Fruit fly (Drosophila melanogaster) whole organism, pupa: ENCODE results near the gene CG13358.

Source experiments
- CG10348 ChIP-seq: fragments of 200-800 bp; sonication (Bioruptor generic); IDR thresholded peaks from 2 replicates; pipeline ENCODE4 v1.3.6; 2022; ENCODE audit warnings: missing biosample characterization, missing genetic modification characterization
- CG12605 ChIP-seq: fragments of 200-800 bp; sonication (Bioruptor generic); IDR thresholded peaks from 2 replicates; pipeline ENCODE4 v1.3.6; 2022; ENCODE audit warnings: missing biosample characterization, missing genetic modification characterization
- CG13204 ChIP-seq: fragments of 200-800 bp; sonication (Bioruptor generic); optimal IDR thresholded peaks from 2 replicates; lab custom pipeline; 2018; ENCODE audit warnings: missing biosample characterization, mild to moderate bottlenecking, missing genetic modification characterization, moderate library complexity
- CG14655 ChIP-seq: fragments of 200-800 bp; sonication (Bioruptor generic); optimal IDR thresholded peaks from 3 replicates; lab custom pipeline; 2017; ENCODE audit warnings: mild to moderate bottlenecking, missing biosample characterization, missing genetic modification reagents, missing genetic modification characterization
- CG15710 ChIP-seq: fragments of 200-800 bp; sonication (Bioruptor generic); optimal IDR thresholded peaks from 2 replicates; lab custom pipeline; 2018; ENCODE audit warnings: missing biosample characterization, mild to moderate bottlenecking, missing genetic modification characterization, moderate library complexity
- CG17806 ChIP-seq: fragments of 200-800 bp; sonication (Bioruptor generic); optimal IDR thresholded peaks from 2 replicates; lab custom pipeline; 2018; ENCODE audit warnings: missing biosample characterization, mild to moderate bottlenecking, missing genetic modification characterization, moderate library complexity
- CG32121 ChIP-seq: fragments of 200-800 bp; sonication (Bioruptor generic); IDR thresholded peaks from 2 replicates; pipeline ENCODE4 v1.3.6; 2022; ENCODE audit warnings: missing biosample characterization, missing genetic modification characterization
- CG34367 ChIP-seq: fragments of 200-800 bp; sonication (Bioruptor generic); optimal IDR thresholded peaks from 2 replicates; lab custom pipeline; 2018; ENCODE audit warnings: missing biosample characterization, mild to moderate bottlenecking, missing genetic modification characterization
- CG4496 ChIP-seq: fragments of 200-800 bp; sonication (Bioruptor generic); IDR thresholded peaks from 3 replicates; pipeline ENCODE4 v1.3.6; 2022; ENCODE audit warnings: missing biosample characterization, missing genetic modification characterization
- CG8159 ChIP-seq: fragments of 200-800 bp; sonication (Bioruptor generic); optimal IDR thresholded peaks from 3 replicates; lab custom pipeline; 2018; ENCODE audit warnings: missing biosample characterization, mild to moderate bottlenecking, missing genetic modification characterization, moderate library complexity
- CG8301 ChIP-seq: fragments of 200-800 bp; sonication (Bioruptor generic); optimal IDR thresholded peaks from 2 replicates; lab custom pipeline; 2018; ENCODE audit warnings: missing biosample characterization, mild to moderate bottlenecking, missing genetic modification characterization
- CG9948 ChIP-seq: fragments of 200-800 bp; sonication (Bioruptor generic); optimal IDR thresholded peaks from 2 replicates; lab custom pipeline; 2018; ENCODE audit warnings: missing biosample characterization, mild to moderate bottlenecking, missing genetic modification characterization, moderate library complexity
- D1 ChIP-seq: fragments of 200-800 bp; sonication (Bioruptor generic); optimal IDR thresholded peaks from 2 replicates; lab custom pipeline; 2018; ENCODE audit warnings: missing biosample characterization, mild to moderate bottlenecking, missing genetic modification characterization, moderate library complexity
- EcR ChIP-seq: fragments of 200-800 bp; sonication (Bioruptor generic); optimal IDR thresholded peaks from 3 replicates; lab custom pipeline; 2019; ENCODE audit warnings: missing biosample characterization, missing genetic modification characterization, mild to moderate bottlenecking, moderate library complexity, missing genetic modification reagents
- Ets98B ChIP-seq: fragments of 200-800 bp; sonication (Bioruptor generic); IDR thresholded peaks from 2 replicates; pipeline ENCODE4 v1.3.6; 2022; ENCODE audit warnings: missing biosample characterization, missing genetic modification characterization
- Pif1A ChIP-seq: fragments of 200-800 bp; sonication (Bioruptor generic); optimal IDR thresholded peaks from 3 replicates; lab custom pipeline; 2016; ENCODE audit warnings: missing biosample characterization, missing genetic modification characterization
- Pif1B ChIP-seq: fragments of 200-800 bp; sonication (Bioruptor generic); optimal IDR thresholded peaks from 3 replicates; lab custom pipeline; 2016; ENCODE audit warnings: missing biosample characterization, missing genetic modification characterization
- Snoo ChIP-seq: fragments of 200-800 bp; sonication (Bioruptor generic); optimal IDR thresholded peaks from 3 replicates; lab custom pipeline; 2017; ENCODE audit warnings: missing biosample characterization, mild to moderate bottlenecking, missing genetic modification characterization, inconsistent platforms
- fd96Ca ChIP-seq: fragments of 200-800 bp; sonication (Bioruptor generic); IDR thresholded peaks from 3 replicates; pipeline ENCODE4 v1.3.6; 2022; ENCODE audit warnings: missing biosample characterization, missing genetic modification characterization
- gl ChIP-seq: fragments of 200-800 bp; sonication (Bioruptor generic); optimal IDR thresholded peaks from 2 replicates; lab custom pipeline; 2018; ENCODE audit warnings: missing biosample characterization, mild to moderate bottlenecking, missing genetic modification characterization
- rn ChIP-seq: fragments of 200-800 bp; sonication (Bioruptor generic); IDR thresholded peaks from 2 replicates; pipeline ENCODE4 v1.3.6; 2022; ENCODE audit warnings: missing biosample characterization, missing genetic modification characterization

CG13358 gene

dm6 chrX:774160-774700 is 30.5 kb downstream of the CG13358 start:
- TF ChIP-seq Pif1B (GFP tag; lab: Kevin White, UChicago) (no peak), CG8159 (tag; lab: Kevin White, UChicago) (no peak), Ets98B (GFP tag; lab: Robert Waterston, UW) (no peak), CG17806 (no peak), CG13204 (no peak), CG8301 (tag; lab: Kevin White, UChicago) (no peak), Pif1A (GFP tag; lab: Kevin White, UChicago) (no peak), CG32121 (GFP tag; lab: Robert Waterston, UW) (no peak), Snoo (tag; lab: Kevin White, UChicago) (no peak), CG4496 (GFP tag; lab: Robert Waterston, UW) (no peak), EcR (no peak), CG10348 (GFP tag; lab: Robert Waterston, UW) (no peak), rn (GFP tag; lab: Robert Waterston, UW) (no peak), CG34367 (tag; lab: Kevin White, UChicago) (no peak)

- TF ChIP-seq EcR, result no peak
- no peak for TF ChIP-seq rn (GFP tag; lab: Robert Waterston, UW)
- no peak for TF ChIP-seq gl
- TF ChIP-seq Pif1B (GFP tag; lab: Kevin White, UChicago), result no peak
- TF ChIP-seq CG32121 (GFP tag; lab: Robert Waterston, UW), result no peak
- TF ChIP-seq CG10348 (GFP tag; lab: Robert Waterston, UW), result no peak
- TF ChIP-seq Ets98B (GFP tag; lab: Robert Waterston, UW), result no peak
- no peak for TF ChIP-seq CG9948 (tag; lab: Kevin White, UChicago)
- no peak for TF ChIP-seq CG17806
- no peak for TF ChIP-seq CG8301 (tag; lab: Kevin White, UChicago)
- no peak for TF ChIP-seq D1
- TF ChIP-seq CG12605 (GFP tag; lab: Robert Waterston, UW), result no peak
- no peak for TF ChIP-seq CG15710
- TF ChIP-seq CG14655 (GFP tag; lab: Kevin White, UChicago), result no peak
- TF ChIP-seq CG8159 (tag; lab: Kevin White, UChicago), result no peak
- no peak for TF ChIP-seq CG13204
- no peak for TF ChIP-seq fd96Ca (GFP tag; lab: Robert Waterston, UW)
- TF ChIP-seq Snoo (tag; lab: Kevin White, UChicago), result no peak
- TF ChIP-seq Pif1A (GFP tag; lab: Kevin White, UChicago), result no peak
- TF ChIP-seq CG34367 (tag; lab: Kevin White, UChicago), result no peak
These were observed 32.3 kb downstream of the CG13358 start for dm6 chrX:772305-772986.

DNA sequence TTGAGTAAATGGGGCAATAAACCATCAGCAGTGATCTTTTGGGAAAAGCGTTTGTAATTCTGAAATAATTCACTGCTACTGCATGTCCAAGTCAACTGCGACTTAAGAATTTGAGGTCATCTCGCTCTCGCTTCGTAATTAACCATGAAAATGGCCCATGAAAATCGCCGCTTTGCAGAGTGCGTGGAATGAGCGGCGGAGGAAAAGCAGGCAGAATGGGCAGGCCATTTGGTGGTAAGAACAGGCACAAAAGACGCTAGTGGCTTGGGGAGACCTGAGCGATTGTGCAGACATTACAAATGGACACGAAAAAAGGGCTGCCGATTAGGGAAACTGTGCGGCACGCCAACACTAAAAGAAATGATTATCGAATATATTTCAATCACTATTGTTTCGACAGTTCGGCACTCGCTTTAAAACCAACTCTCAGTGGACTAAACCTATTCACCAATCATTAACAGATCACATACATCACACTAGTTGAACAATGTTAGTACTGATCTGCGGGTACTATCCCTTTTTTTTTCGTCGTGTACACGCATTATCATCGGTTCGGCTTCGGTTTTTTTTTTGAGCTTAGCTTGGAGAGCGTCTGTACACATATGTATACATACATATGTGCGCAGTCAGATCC is 33.2 kb downstream of the CG13358 start:
- TF ChIP-seq CG13204 (no peak), fd96Ca (GFP tag; lab: Robert Waterston, UW) (no peak), CG8159 (tag; lab: Kevin White, UChicago) (peak; percentile 28), CG9948 (tag; lab: Kevin White, UChicago) (peak; percentile 39), EcR (no peak), D1 (no peak), CG4496 (GFP tag; lab: Robert Waterston, UW) (no peak), Pif1A (GFP tag; lab: Kevin White, UChicago) (no peak), Pif1B (GFP tag; lab: Kevin White, UChicago) (no peak), CG15710 (no peak), Snoo (tag; lab: Kevin White, UChicago) (no peak), gl (no peak), Ets98B (GFP tag; lab: Robert Waterston, UW) (no peak), CG8301 (tag; lab: Kevin White, UChicago) (no peak), CG12605 (GFP tag; lab: Robert Waterston, UW) (no peak), CG34367 (tag; lab: Kevin White, UChicago) (peak; percentile 19), rn (GFP tag; lab: Robert Waterston, UW) (no peak), CG32121 (GFP tag; lab: Robert Waterston, UW) (no peak), CG14655 (GFP tag; lab: Kevin White, UChicago) (peak; percentile 9), CG17806 (peak; percentile 43), CG10348 (GFP tag; lab: Robert Waterston, UW) (no peak)

dm6 chrX:769639-770124 is 35.0 kb downstream of the CG13358 start, which contains the start of gene fz3:
Gene fz3 (plus strand): TSS chrX:769945.
- TF ChIP-seq Ets98B (GFP tag; lab: Robert Waterston, UW), result peak; percentile 78
- TF ChIP-seq CG17806, result peak; percentile 63
- peak; percentile 76 for TF ChIP-seq fd96Ca (GFP tag; lab: Robert Waterston, UW)
- peak; percentile 68 for TF ChIP-seq CG15710
- peak; percentile 67 for TF ChIP-seq CG8159 (tag; lab: Kevin White, UChicago)
- TF ChIP-seq D1, result no peak
- peak; percentile 74; the same call in 2 of the 3 replicates for TF ChIP-seq CG4496 (GFP tag; lab: Robert Waterston, UW)
- TF ChIP-seq Snoo (tag; lab: Kevin White, UChicago), result peak; percentile 61
- peak; percentile 37 for TF ChIP-seq CG34367 (tag; lab: Kevin White, UChicago)
- peak; percentile 64 for TF ChIP-seq CG8301 (tag; lab: Kevin White, UChicago)
- peak; percentile 47 for TF ChIP-seq CG9948 (tag; lab: Kevin White, UChicago)
- TF ChIP-seq Pif1A (GFP tag; lab: Kevin White, UChicago), result peak; percentile 78
- peak; percentile 89 for TF ChIP-seq CG13204
- TF ChIP-seq EcR, result peak; percentile 62
- TF ChIP-seq gl, result peak; percentile 60
- no peak for TF ChIP-seq CG32121 (GFP tag; lab: Robert Waterston, UW)
- TF ChIP-seq CG10348 (GFP tag; lab: Robert Waterston, UW), result no peak
- no peak for TF ChIP-seq rn (GFP tag; lab: Robert Waterston, UW)
- peak; percentile 79 for TF ChIP-seq Pif1B (GFP tag; lab: Kevin White, UChicago)
- peak; percentile 46; the same call in 1 of the 2 replicates for TF ChIP-seq CG12605 (GFP tag; lab: Robert Waterston, UW)
- TF ChIP-seq CG14655 (GFP tag; lab: Kevin White, UChicago), result peak; percentile 70
